Worm (Caenorhabditis elegans): ENCODE data around the gene C56A3.4.

Gene C56A3.4

ce11 chrV:13566967-13567366 is 15.4 kb upstream of the C56A3.4 start (continued):
- peak; percentile 65 for TF ChIP-seq chd-7 (tag; optimal IDR thresholded peaks at IDR 0.05)
- TF ChIP-seq B0035.1 (tag; optimal IDR thresholded peaks at IDR 0.05) = peak; percentile 6
- peak; percentile 74 for TF ChIP-seq atf-7 (tag; optimal IDR thresholded peaks at IDR 0.05)
- peak; percentile 71 for TF ChIP-seq ztf-3 (GFP tag; optimal IDR thresholded peaks at IDR 0.05)
- peak; percentile 55 for TF ChIP-seq die-1 (tag; optimal IDR thresholded peaks at IDR 0.05)
- no peak for TF ChIP-seq efl-1 (GFP tag; optimal IDR thresholded peaks at IDR 0.05)
- no peak for TF ChIP-seq dpl-1 (GFP tag; optimal IDR thresholded peaks at IDR 0.05)
- TF ChIP-seq Y79H2A.3 (GFP tag; conservative IDR thresholded peaks at IDR 0.05) = no peak
- TF ChIP-seq nhr-179 (tag; optimal IDR thresholded peaks at IDR 0.05) = no peak
- no peak for TF ChIP-seq nhr-27 (tag; optimal IDR thresholded peaks at IDR 0.05)
- TF ChIP-seq cebp-2 (GFP tag; IDR thresholded peaks at IDR 0.05) = peak; percentile 43; the same call in 1 of the 2 replicates
- TF ChIP-seq ceh-40 (GFP tag; IDR thresholded peaks at IDR 0.05) = no peak
- TF ChIP-seq hmg-20 (GFP tag; IDR thresholded peaks at IDR 0.05) = peak; percentile 47; the same call in 1 of the 2 replicates
- no peak for TF ChIP-seq aptf-2 (GFP tag; conservative IDR thresholded peaks at IDR 0.05)
- TF ChIP-seq T26A5.8 (tag; optimal IDR thresholded peaks at IDR 0.05) = peak; percentile 70
- TF ChIP-seq C06A6.2 (GFP tag; conservative IDR thresholded peaks at IDR 0.05) = peak; percentile 53
- peak; percentile 37 for TF ChIP-seq hlh-12 (tag; optimal IDR thresholded peaks at IDR 0.05)
- TF ChIP-seq hlh-26 (GFP tag; conservative IDR thresholded peaks at IDR 0.05) = no peak
- TF ChIP-seq let-607 (tag; optimal IDR thresholded peaks at IDR 0.05) = peak in 1 of 2 experiments; percentile 70
- TF ChIP-seq mcd-1 (GFP tag; IDR thresholded peaks at IDR 0.05) = peak; percentile 72
- no peak for TF ChIP-seq ztf-28 (GFP tag; IDR thresholded peaks at IDR 0.05)
- TF ChIP-seq Y56A3A.18 (GFP tag; IDR thresholded peaks at IDR 0.05) = peak; percentile 86

- TF ChIP-seq lin-26 (GFP tag; IDR thresholded peaks at IDR 0.05) (no peak), ekl-4 (GFP tag; IDR thresholded peaks at IDR 0.05) (0 out of 2 replicates have a peak, but pooled peaks have one; percentile 21), mcd-1 (GFP tag; IDR thresholded peaks at IDR 0.05) (no peak), Y56A3A.18 (GFP tag; IDR thresholded peaks at IDR 0.05) (no peak), mes-4 (tag; optimal IDR thresholded peaks at IDR 0.05) (no peak), Y53G8AR.9 (GFP tag; conservative IDR thresholded peaks at IDR 0.05) (no peak), egl-18 (GFP tag; IDR thresholded peaks at IDR 0.05) (no peak), lir-1 (GFP tag; conservative IDR thresholded peaks at IDR 0.05) (0 out of 2 replicates have a peak, but pooled peaks have one; percentile 15), tbx-9 (tag; optimal IDR thresholded peaks at IDR 0.05; ENCODE audit: borderline replicate concordance) (no peak), dox-1 (GFP tag; IDR thresholded peaks at IDR 0.05) (peak; percentile 16; the same call in 1 of the 2 replicates), lag-1 (GFP tag; IDR thresholded peaks at IDR 0.05) (no peak)
Observed at ce11 chrV:13565781-13566180, 14.2 kb upstream of the C56A3.4 start, which contains the start of gene slrp-1. Gene slrp-1 (plus strand): TSS chrV:13565863.

ce11 chrV:13565197-13565596 is 13.6 kb upstream of the C56A3.4 start:
- TF ChIP-seq ztf-6 (GFP tag; IDR thresholded peaks at IDR 0.05) = 0 out of 2 replicates have a peak, but pooled peaks have one; percentile 20
- peak; percentile 29 for TF ChIP-seq lsl-1 (GFP tag; optimal IDR thresholded peaks at IDR 0.05)
- no peak for TF ChIP-seq tbx-9 (tag; optimal IDR thresholded peaks at IDR 0.05; ENCODE audit: borderline replicate concordance)
- peak; percentile 26 for TF ChIP-seq repo-1 (tag; optimal IDR thresholded peaks at IDR 0.05)
- TF ChIP-seq chd-7 (tag; optimal IDR thresholded peaks at IDR 0.05) = peak; percentile 81
- no peak for TF ChIP-seq T26A5.8 (tag; optimal IDR thresholded peaks at IDR 0.05)
- TF ChIP-seq ztf-26 (tag; optimal IDR thresholded peaks at IDR 0.05) = peak; percentile 67
- peak; percentile 68 for TF ChIP-seq ets-4 (GFP tag; optimal IDR thresholded peaks at IDR 0.05)
- TF ChIP-seq athp-1 (tag; optimal IDR thresholded peaks at IDR 0.05) = peak; percentile 86
- TF ChIP-seq dpl-1 (GFP tag; optimal IDR thresholded peaks at IDR 0.05) = peak; percentile 0
- TF ChIP-seq nhr-90 (tag; optimal IDR thresholded peaks at IDR 0.05) = peak; percentile 56
- peak; percentile 83 for TF ChIP-seq dox-1 (GFP tag; IDR thresholded peaks at IDR 0.05)
- no peak for TF ChIP-seq F55B11.4 (tag; optimal IDR thresholded peaks at IDR 0.05; ENCODE audit: borderline replicate concordance, insufficient read depth)
- peak; percentile 57 for TF ChIP-seq B0336.3 (GFP tag; IDR thresholded peaks at IDR 0.05)
- peak; percentile 65; the same call in 1 of the 2 replicates for TF ChIP-seq K11D2.4 (GFP tag; IDR thresholded peaks at IDR 0.05)
- TF ChIP-seq Y95B8A.8 (GFP tag; IDR thresholded peaks at IDR 0.05) = peak; percentile 38; the same call in 1 of the 2 replicates
- no peak for TF ChIP-seq snpc-1.3 (tag; optimal IDR thresholded peaks at IDR 0.05; ENCODE audit: insufficient read depth)
- TF ChIP-seq atf-7 (tag; optimal IDR thresholded peaks at IDR 0.05) = peak; percentile 85
- TF ChIP-seq pbrm-1 (GFP tag; IDR thresholded peaks at IDR 0.05) = peak; percentile 75
- peak; percentile 61; the same call in 1 of the 2 replicates for TF ChIP-seq Y53G8AR.9 (GFP tag; conservative IDR thresholded peaks at IDR 0.05)
- TF ChIP-seq somi-1 (GFP tag; optimal IDR thresholded peaks at IDR 0.05) = peak; percentile 82
- TF ChIP-seq hlh-12 (tag; optimal IDR thresholded peaks at IDR 0.05) = no peak
